Worm (Caenorhabditis elegans) whole organism, mixed stage, embryonic: ENCODE measurements around the gene str-207.

Source experiments
- M03D4.4 ChIP-seq: sonication (generic microtip); optimal IDR thresholded peaks from 2 replicates; lab custom pipeline; 2017; ENCODE audit warnings: mild to moderate bottlenecking, missing genetic modification characterization, missing compliant biosample characterization
- bed-3 ChIP-seq: fragments of 200-800 bp; sonication (Bioruptor generic); optimal IDR thresholded peaks from 3 replicates; lab custom pipeline; 2018; ENCODE audit warnings: mild to moderate bottlenecking, missing genetic modification characterization, moderate library complexity, missing compliant biosample characterization
- blmp-1 ChIP-seq: fragments of 150-350 bp; optimal IDR thresholded peaks from 2 replicates; lab custom pipeline; 2014; ENCODE audit warnings: missing biosample characterization, missing genetic modification characterization
- ceh-39 ChIP-seq: fragments of 150-350 bp; optimal IDR thresholded peaks from 2 replicates; lab custom pipeline; 2014; ENCODE audit warnings: missing biosample characterization, missing genetic modification characterization
- ceh-83 ChIP-seq: fragments of 200-800 bp; sonication (Bioruptor generic); optimal IDR thresholded peaks from 2 replicates; lab custom pipeline; 2018; ENCODE audit warnings: mild to moderate bottlenecking, missing genetic modification characterization, missing compliant biosample characterization
- cnd-1 ChIP-seq: fragments of 200-800 bp; sonication (Bioruptor generic); optimal IDR thresholded peaks from 2 replicates; lab custom pipeline; 2018; ENCODE audit warnings: mild to moderate bottlenecking, missing genetic modification characterization, missing compliant biosample characterization
- drap-1 ChIP-seq: fragments of 200-800 bp; sonication (Bioruptor generic); optimal IDR thresholded peaks from 3 replicates; lab custom pipeline; 2018; ENCODE audit warnings: mild to moderate bottlenecking, missing genetic modification characterization, missing compliant biosample characterization
- elt-1 ChIP-seq: sonication (generic microtip); optimal IDR thresholded peaks from 2 replicates; lab custom pipeline; 2017; ENCODE audit warnings: missing genetic modification characterization, mild to moderate bottlenecking, missing compliant biosample characterization, antibody characterized with exemption, moderate library complexity, borderline replicate concordance; ENCODE audit not compliant: insufficient read depth
- elt-3 ChIP-seq: fragments of 150-350 bp; optimal IDR thresholded peaks from 2 replicates; lab custom pipeline; 2014; ENCODE audit warnings: missing biosample characterization, missing genetic modification characterization
- ham-2 ChIP-seq: fragments of 200-800 bp; sonication (Bioruptor generic); optimal IDR thresholded peaks from 2 replicates; lab custom pipeline; 2018; ENCODE audit warnings: mild to moderate bottlenecking, missing genetic modification characterization, missing compliant biosample characterization
- hlh-1 ChIP-seq: fragments of 150-350 bp; optimal IDR thresholded peaks from 2 replicates; lab custom pipeline; 2014; ENCODE audit warnings: missing biosample characterization, missing genetic modification reagents, missing genetic modification characterization
- lin-13 ChIP-seq: fragments of 150-350 bp; optimal IDR thresholded peaks from 2 replicates; lab custom pipeline; 2014; ENCODE audit warnings: missing biosample characterization, missing genetic modification characterization
- lin-32 ChIP-seq: fragments of 200-800 bp; sonication (Bioruptor generic); optimal IDR thresholded peaks from 2 replicates; lab custom pipeline; 2018; ENCODE audit warnings: mild to moderate bottlenecking, missing genetic modification characterization, missing compliant biosample characterization
- lsy-2 ChIP-seq: fragments of 150-350 bp; optimal IDR thresholded peaks from 2 replicates; lab custom pipeline; 2014; ENCODE audit warnings: missing biosample characterization, missing genetic modification characterization
- mab-5 ChIP-seq: fragments of 150-350 bp; optimal IDR thresholded peaks from 2 replicates; lab custom pipeline; 2014; ENCODE audit warnings: missing biosample characterization, missing genetic modification characterization
- mep-1 ChIP-seq: fragments of 150-350 bp; optimal IDR thresholded peaks from 2 replicates; lab custom pipeline; 2017; ENCODE audit warnings: missing biosample characterization, missing genetic modification reagents, missing genetic modification characterization, inconsistent platforms
- mls-2 ChIP-seq: sonication (generic microtip); optimal IDR thresholded peaks from 2 replicates; lab custom pipeline; 2016; ENCODE audit warnings: mild to moderate bottlenecking, missing genetic modification characterization, moderate library complexity, missing compliant biosample characterization
- nhr-12 ChIP-seq: fragments of 150-350 bp; optimal IDR thresholded peaks from 2 replicates; lab custom pipeline; 2014; ENCODE audit warnings: missing biosample characterization, missing genetic modification characterization
- nhr-2 ChIP-seq: fragments of 150-350 bp; optimal IDR thresholded peaks from 2 replicates; lab custom pipeline; 2014; ENCODE audit warnings: missing biosample characterization, missing genetic modification characterization
- nhr-237 ChIP-seq: fragments of 150-350 bp; optimal IDR thresholded peaks from 2 replicates; lab custom pipeline; 2014; ENCODE audit warnings: missing biosample characterization, missing genetic modification characterization
- nhr-28 ChIP-seq: fragments of 150-350 bp; optimal IDR thresholded peaks from 2 replicates; lab custom pipeline; 2014; ENCODE audit warnings: missing biosample characterization, missing genetic modification characterization
- nhr-76 ChIP-seq: sonication (generic microtip); optimal IDR thresholded peaks from 2 replicates; lab custom pipeline; 2017; ENCODE audit warnings: missing biosample characterization, missing genetic modification characterization
- pha-4 ChIP-seq: fragments of 150-350 bp; optimal IDR thresholded peaks from 2 replicates; lab custom pipeline; 2018; ENCODE audit warnings: missing biosample characterization, missing genetic modification reagents, missing genetic modification characterization
- sem-2 ChIP-seq: fragments of 200-800 bp; sonication (Bioruptor generic); optimal IDR thresholded peaks from 2 replicates; lab custom pipeline; 2018; ENCODE audit warnings: mild to moderate bottlenecking, missing genetic modification characterization, missing compliant biosample characterization
- sptf-1 ChIP-seq: sonication (generic microtip); optimal IDR thresholded peaks from 2 replicates; lab custom pipeline; 2017; ENCODE audit warnings: mild to moderate bottlenecking, missing genetic modification characterization, moderate library complexity, missing compliant biosample characterization
- tbx-8 ChIP-seq: fragments of 200-800 bp; sonication (Bioruptor generic); optimal IDR thresholded peaks from 2 replicates; lab custom pipeline; 2018; ENCODE audit warnings: mild to moderate bottlenecking, missing genetic modification characterization, moderate library complexity, missing compliant biosample characterization
- unc-120 ChIP-seq: sonication (generic microtip); optimal IDR thresholded peaks from 2 replicates; lab custom pipeline; 2017; ENCODE audit warnings: missing genetic modification characterization, missing compliant biosample characterization; ENCODE audit not compliant: poor library complexity, severe bottlenecking
- unc-39 ChIP-seq: fragments of 150-350 bp; optimal IDR thresholded peaks from 2 replicates; lab custom pipeline; 2014; ENCODE audit warnings: missing biosample characterization, missing genetic modification characterization
- unc-62 ChIP-seq: fragments of 150-350 bp; optimal IDR thresholded peaks from 2 replicates; lab custom pipeline; 2014; ENCODE audit warnings: missing biosample characterization, missing genetic modification reagents, missing genetic modification characterization
- zip-8 ChIP-seq: fragments of 150-350 bp; optimal IDR thresholded peaks from 2 replicates; lab custom pipeline; 2014; ENCODE audit warnings: missing biosample characterization, missing genetic modification characterization
- ztf-11 ChIP-seq: fragments of 150-350 bp; optimal IDR thresholded peaks from 2 replicates; lab custom pipeline; 2014; ENCODE audit warnings: missing biosample characterization, missing genetic modification characterization

The str-207 gene

DNA sequence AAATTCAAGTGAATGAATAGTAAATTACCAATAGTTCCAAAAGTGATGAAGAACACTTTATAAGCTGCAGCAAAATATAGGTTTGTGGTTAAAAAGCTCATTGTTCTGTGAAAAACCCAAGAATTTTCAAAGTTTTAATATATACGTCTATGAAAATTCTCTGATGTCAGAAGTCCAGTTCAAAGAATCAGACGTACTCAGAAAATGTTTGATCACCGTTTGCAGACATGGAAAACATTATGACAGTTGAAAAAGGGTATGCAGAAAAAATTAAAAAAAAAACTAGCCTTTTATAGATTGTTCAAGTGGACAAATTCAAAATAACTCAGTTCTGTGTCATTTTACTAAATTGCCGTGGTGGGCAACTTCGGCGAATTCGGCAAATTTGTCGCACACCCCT lies 23.1 kb downstream of the str-207 start, which contains the start of gene srsx-10:
TSS of gene srsx-10 (minus strand) at position 101 of the 400 bp plus-strand sequence.
- TF ChIP-seq pha-4: no peak

ce11 chrV:4975140-4975539 lies 23.6 kb downstream of the str-207 start, which contains the start of gene F26G5.1:
F26G5.1 (plus strand) TSS chrV:4975478.
- no peak for TF ChIP-seq M03D4.4

DNA sequence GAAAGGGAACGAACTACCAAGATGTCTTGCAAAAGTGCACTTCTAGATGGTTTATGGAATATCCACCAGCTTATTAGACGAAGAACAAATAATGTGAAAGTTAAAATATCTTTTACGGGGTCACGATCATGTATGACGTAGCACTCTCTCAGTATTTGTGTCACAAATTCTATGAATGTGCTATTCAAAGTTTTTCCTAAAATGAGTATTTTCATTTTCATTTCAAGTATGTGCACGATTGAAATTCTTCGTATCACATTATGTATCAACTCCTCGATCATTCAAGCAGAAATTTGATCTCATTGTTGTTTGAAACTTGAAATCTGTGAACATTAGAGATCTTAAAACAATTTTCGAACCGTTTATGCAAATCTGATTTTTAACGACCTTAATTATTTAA lies 26.0 kb downstream of the str-207 start:
- no peak for TF ChIP-seq blmp-1
- TF ChIP-seq, all 35 proteins: peak for 0

ce11 chrV:4979060-4979459 lies 27.5 kb downstream of the str-207 start, which contains the start of gene srsx-11:
srsx-11 (minus strand) TSS chrV:4979160.
- TF ChIP-seq mls-2 (tag; lab: Kevin White, UChicago) (no peak), unc-39 (tag; lab: Kevin White, UChicago) (no peak), ceh-83 (GFP tag; lab: Kevin White, UChicago) (no peak), zip-8 (tag; lab: Kevin White, UChicago) (no peak), mep-1 (no peak), unc-62 (GFP tag; lab: Kevin White, UChicago) (no peak), ceh-39 (no peak)

- no peak for TF ChIP-seq mls-2 (tag; lab: Kevin White, UChicago)
- no peak for TF ChIP-seq nhr-237
- TF ChIP-seq ceh-83 (GFP tag; lab: Kevin White, UChicago): no peak
- no peak for TF ChIP-seq hlh-1 (tag; lab: Kevin White, UChicago)
- no peak for TF ChIP-seq nhr-2 (tag; lab: Kevin White, UChicago)
- no peak for TF ChIP-seq unc-62 (GFP tag; lab: Kevin White, UChicago)
- no peak for TF ChIP-seq unc-39 (tag; lab: Kevin White, UChicago)
- TF ChIP-seq bed-3 (GFP tag; lab: Kevin White, UChicago): no peak
- no peak for TF ChIP-seq sptf-1 (tag; lab: Kevin White, UChicago)
- TF ChIP-seq nhr-76 (tag; lab: Kevin White, UChicago): no peak
- TF ChIP-seq nhr-28: no peak
- TF ChIP-seq ham-2 (GFP tag; lab: Kevin White, UChicago): no peak
- no peak for TF ChIP-seq ztf-11
- no peak for TF ChIP-seq unc-120 (tag; lab: Kevin White, UChicago)
- no peak for TF ChIP-seq nhr-12 (tag; lab: Kevin White, UChicago)
- no peak for TF ChIP-seq mab-5 (tag; lab: Kevin White, UChicago)
- no peak for TF ChIP-seq cnd-1
These were observed 28.6 kb downstream of the str-207 start for ce11 chrV:4980094-4980493.

- TF ChIP-seq cnd-1 (no peak), sptf-1 (tag; lab: Kevin White, UChicago) (no peak), tbx-8 (GFP tag; lab: Kevin White, UChicago) (no peak), sem-2 (GFP tag; lab: Kevin White, UChicago) (no peak), lin-13 (tag; lab: Kevin White, UChicago) (no peak), mab-5 (tag; lab: Kevin White, UChicago) (no peak), drap-1 (no peak), elt-3 (tag; lab: Kevin White, UChicago) (no peak), nhr-76 (tag; lab: Kevin White, UChicago) (no peak), lin-32 (GFP tag; lab: Kevin White, UChicago) (no peak), elt-1 (tag; lab: Kevin White, UChicago) (no peak), lsy-2 (tag; lab: Kevin White, UChicago) (no peak), zip-8 (tag; lab: Kevin White, UChicago) (no peak), blmp-1 (no peak)
These were observed 29.3 kb downstream of the str-207 start, which contains the start of gene srsx-12 for ce11 chrV:4980873-4981272. srsx-12 (minus strand) TSS chrV:4980973.
